Worm (Caenorhabditis elegans) whole organism, mixed stage, embryonic: Measurements from ENCODE around the gene T16G12.10.

Source experiments
- M03D4.4 ChIP-seq: sonication (generic microtip); optimal IDR thresholded peaks from 2 replicates; lab custom pipeline; 2017; ENCODE audit warnings: mild to moderate bottlenecking, missing genetic modification characterization, missing compliant biosample characterization
- bed-3 ChIP-seq: fragments of 200-800 bp; sonication (Bioruptor generic); optimal IDR thresholded peaks from 3 replicates; lab custom pipeline; 2018; ENCODE audit warnings: mild to moderate bottlenecking, missing genetic modification characterization, moderate library complexity, missing compliant biosample characterization
- blmp-1 ChIP-seq: fragments of 150-350 bp; optimal IDR thresholded peaks from 2 replicates; lab custom pipeline; 2014; ENCODE audit warnings: missing biosample characterization, missing genetic modification characterization
- ceh-39 ChIP-seq: fragments of 150-350 bp; optimal IDR thresholded peaks from 2 replicates; lab custom pipeline; 2014; ENCODE audit warnings: missing biosample characterization, missing genetic modification characterization
- ceh-43 ChIP-seq: fragments of 200-800 bp; sonication (Bioruptor generic); optimal IDR thresholded peaks from 2 replicates; lab custom pipeline; 2018; ENCODE audit warnings: mild to moderate bottlenecking, missing genetic modification characterization, moderate library complexity, missing compliant biosample characterization
- ceh-83 ChIP-seq: fragments of 200-800 bp; sonication (Bioruptor generic); optimal IDR thresholded peaks from 2 replicates; lab custom pipeline; 2018; ENCODE audit warnings: mild to moderate bottlenecking, missing genetic modification characterization, missing compliant biosample characterization
- ces-1 ChIP-seq: fragments of 150-350 bp; optimal IDR thresholded peaks from 2 replicates; lab custom pipeline; 2014; ENCODE audit warnings: missing biosample characterization, missing genetic modification reagents, missing genetic modification characterization
- cnd-1 ChIP-seq: fragments of 200-800 bp; sonication (Bioruptor generic); optimal IDR thresholded peaks from 2 replicates; lab custom pipeline; 2018; ENCODE audit warnings: mild to moderate bottlenecking, missing genetic modification characterization, missing compliant biosample characterization
- drap-1 ChIP-seq: fragments of 200-800 bp; sonication (Bioruptor generic); optimal IDR thresholded peaks from 3 replicates; lab custom pipeline; 2018; ENCODE audit warnings: mild to moderate bottlenecking, missing genetic modification characterization, missing compliant biosample characterization
- elt-1 ChIP-seq: sonication (generic microtip); optimal IDR thresholded peaks from 2 replicates; lab custom pipeline; 2017; ENCODE audit warnings: missing genetic modification characterization, mild to moderate bottlenecking, missing compliant biosample characterization, antibody characterized with exemption, moderate library complexity, borderline replicate concordance; ENCODE audit not compliant: insufficient read depth
- elt-3 ChIP-seq: fragments of 150-350 bp; optimal IDR thresholded peaks from 2 replicates; lab custom pipeline; 2014; ENCODE audit warnings: missing biosample characterization, missing genetic modification characterization
- flh-1 ChIP-seq: fragments of 200-800 bp; sonication (Bioruptor generic); optimal IDR thresholded peaks from 2 replicates; lab custom pipeline; 2018; ENCODE audit warnings: mild to moderate bottlenecking, missing genetic modification characterization, moderate library complexity, missing compliant biosample characterization
- ham-2 ChIP-seq: fragments of 200-800 bp; sonication (Bioruptor generic); optimal IDR thresholded peaks from 2 replicates; lab custom pipeline; 2018; ENCODE audit warnings: mild to moderate bottlenecking, missing genetic modification characterization, missing compliant biosample characterization
- hlh-1 ChIP-seq: fragments of 150-350 bp; optimal IDR thresholded peaks from 2 replicates; lab custom pipeline; 2014; ENCODE audit warnings: missing biosample characterization, missing genetic modification reagents, missing genetic modification characterization
- lin-13 ChIP-seq: fragments of 150-350 bp; optimal IDR thresholded peaks from 2 replicates; lab custom pipeline; 2014; ENCODE audit warnings: missing biosample characterization, missing genetic modification characterization
- lin-32 ChIP-seq: fragments of 200-800 bp; sonication (Bioruptor generic); optimal IDR thresholded peaks from 2 replicates; lab custom pipeline; 2018; ENCODE audit warnings: mild to moderate bottlenecking, missing genetic modification characterization, missing compliant biosample characterization
- lsy-2 ChIP-seq: fragments of 150-350 bp; optimal IDR thresholded peaks from 2 replicates; lab custom pipeline; 2014; ENCODE audit warnings: missing biosample characterization, missing genetic modification characterization
- mab-5 ChIP-seq: fragments of 150-350 bp; optimal IDR thresholded peaks from 2 replicates; lab custom pipeline; 2014; ENCODE audit warnings: missing biosample characterization, missing genetic modification characterization
- mep-1 ChIP-seq: fragments of 150-350 bp; optimal IDR thresholded peaks from 2 replicates; lab custom pipeline; 2017; ENCODE audit warnings: missing biosample characterization, missing genetic modification reagents, missing genetic modification characterization, inconsistent platforms
- mls-2 ChIP-seq: sonication (generic microtip); optimal IDR thresholded peaks from 2 replicates; lab custom pipeline; 2016; ENCODE audit warnings: mild to moderate bottlenecking, missing genetic modification characterization, moderate library complexity, missing compliant biosample characterization
- nhr-12 ChIP-seq: fragments of 150-350 bp; optimal IDR thresholded peaks from 2 replicates; lab custom pipeline; 2014; ENCODE audit warnings: missing biosample characterization, missing genetic modification characterization
- nhr-2 ChIP-seq: fragments of 150-350 bp; optimal IDR thresholded peaks from 2 replicates; lab custom pipeline; 2014; ENCODE audit warnings: missing biosample characterization, missing genetic modification characterization
- nhr-237 ChIP-seq: fragments of 150-350 bp; optimal IDR thresholded peaks from 2 replicates; lab custom pipeline; 2014; ENCODE audit warnings: missing biosample characterization, missing genetic modification characterization
- nhr-28 ChIP-seq: fragments of 150-350 bp; optimal IDR thresholded peaks from 2 replicates; lab custom pipeline; 2014; ENCODE audit warnings: missing biosample characterization, missing genetic modification characterization
- nhr-76 ChIP-seq: sonication (generic microtip); optimal IDR thresholded peaks from 2 replicates; lab custom pipeline; 2017; ENCODE audit warnings: missing biosample characterization, missing genetic modification characterization
- pha-4 ChIP-seq: fragments of 150-350 bp; optimal IDR thresholded peaks from 2 replicates; lab custom pipeline; 2018; ENCODE audit warnings: missing biosample characterization, missing genetic modification reagents, missing genetic modification characterization
- sem-2 ChIP-seq: fragments of 200-800 bp; sonication (Bioruptor generic); optimal IDR thresholded peaks from 2 replicates; lab custom pipeline; 2018; ENCODE audit warnings: mild to moderate bottlenecking, missing genetic modification characterization, missing compliant biosample characterization
- snpc-4 ChIP-seq: fragments of 150-350 bp; optimal IDR thresholded peaks from 2 replicates; lab custom pipeline; 2014; ENCODE audit warnings: missing biosample characterization, missing genetic modification characterization
- sptf-1 ChIP-seq: sonication (generic microtip); optimal IDR thresholded peaks from 2 replicates; lab custom pipeline; 2017; ENCODE audit warnings: mild to moderate bottlenecking, missing genetic modification characterization, moderate library complexity, missing compliant biosample characterization
- tbx-8 ChIP-seq: fragments of 200-800 bp; sonication (Bioruptor generic); optimal IDR thresholded peaks from 2 replicates; lab custom pipeline; 2018; ENCODE audit warnings: mild to moderate bottlenecking, missing genetic modification characterization, moderate library complexity, missing compliant biosample characterization
- unc-120 ChIP-seq: sonication (generic microtip); optimal IDR thresholded peaks from 2 replicates; lab custom pipeline; 2017; ENCODE audit warnings: missing genetic modification characterization, missing compliant biosample characterization; ENCODE audit not compliant: poor library complexity, severe bottlenecking
- unc-39 ChIP-seq: fragments of 150-350 bp; optimal IDR thresholded peaks from 2 replicates; lab custom pipeline; 2014; ENCODE audit warnings: missing biosample characterization, missing genetic modification characterization
- unc-62 ChIP-seq: fragments of 150-350 bp; optimal IDR thresholded peaks from 2 replicates; lab custom pipeline; 2014; ENCODE audit warnings: missing biosample characterization, missing genetic modification reagents, missing genetic modification characterization
- zip-8 ChIP-seq: fragments of 150-350 bp; optimal IDR thresholded peaks from 2 replicates; lab custom pipeline; 2014; ENCODE audit warnings: missing biosample characterization, missing genetic modification characterization
- ztf-11 ChIP-seq: fragments of 150-350 bp; optimal IDR thresholded peaks from 2 replicates; lab custom pipeline; 2014; ENCODE audit warnings: missing biosample characterization, missing genetic modification characterization

Gene T16G12.10

DNA sequence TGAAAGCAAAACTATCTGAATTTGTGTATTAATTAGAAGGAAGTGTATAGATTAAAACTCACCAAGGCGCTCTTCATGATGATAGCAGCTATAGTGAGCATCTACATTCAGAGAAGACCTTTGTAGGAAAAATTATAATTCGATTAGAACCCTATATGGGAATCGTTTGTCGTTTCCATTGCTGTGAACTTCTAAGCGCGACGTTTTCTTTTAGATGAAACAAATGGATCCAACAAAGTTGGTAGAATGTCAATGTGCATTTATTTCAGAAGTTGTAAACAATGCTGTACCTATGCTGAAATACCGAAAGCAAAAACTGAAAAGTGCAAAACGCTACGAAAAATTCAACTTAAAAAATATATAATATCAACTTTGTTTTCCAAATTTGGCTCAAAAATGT is at the start of gene T16G12.10:
T16G12.10 (minus strand) TSS at position 101 of the 400 bp plus-strand sequence.
- no peak for TF ChIP-seq M03D4.4
- TF ChIP-seq flh-1 (GFP tag; lab: Kevin White, UChicago): no peak
- no peak for TF ChIP-seq ces-1 (GFP tag; lab: Kevin White, UChicago)
- TF ChIP-seq ceh-39 (tag; lab: Kevin White, UChicago): no peak
- TF ChIP-seq ceh-43 (GFP tag; lab: Kevin White, UChicago): no peak
- no peak for TF ChIP-seq ceh-83 (GFP tag; lab: Kevin White, UChicago)
- TF ChIP-seq mab-5 (tag; lab: Kevin White, UChicago): no peak
- TF ChIP-seq elt-3: no peak
- no peak for TF ChIP-seq snpc-4 (tag; lab: Kevin White, UChicago)
- TF ChIP-seq nhr-2: no peak

DNA sequence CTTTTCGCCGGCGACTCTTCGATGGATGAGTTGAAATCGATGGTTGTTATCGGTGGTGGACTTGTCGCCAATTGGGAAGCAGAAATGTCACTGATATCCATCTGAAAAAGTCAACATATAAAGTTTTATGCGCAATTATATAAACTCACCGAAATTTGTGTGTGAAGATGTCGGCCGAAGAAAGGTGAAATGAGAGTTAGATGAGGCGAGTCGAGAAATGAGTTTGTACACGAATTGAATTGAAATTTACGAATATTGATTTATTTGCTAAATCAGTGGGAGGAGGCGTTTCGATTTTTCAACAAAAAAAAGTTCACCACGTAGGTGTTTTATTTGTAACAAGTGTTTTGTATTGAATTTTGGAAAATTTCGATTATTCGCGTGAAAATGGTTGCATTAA is 45.4 kb upstream of the T16G12.10 start, which contains the start of gene kel-10:
kel-10 (minus strand) TSS at position 101 of the 400 bp plus-strand sequence.
- no peak for TF ChIP-seq M03D4.4

ce11 chrIII:10097981-10098380 is 42.0 kb upstream of the T16G12.10 start, which contains the start of gene spop-1:
Gene spop-1, minus strand, starts transcription at chrIII:10098081.
- TF ChIP-seq sem-2 (GFP tag; lab: Kevin White, UChicago) (no peak), elt-3 (no peak), tbx-8 (no peak), ceh-43 (GFP tag; lab: Kevin White, UChicago) (no peak), elt-1 (tag; lab: Kevin White, UChicago) (no peak), ces-1 (GFP tag; lab: Kevin White, UChicago) (no peak), blmp-1 (tag; lab: Kevin White, UChicago) (no peak), nhr-76 (tag; lab: Kevin White, UChicago) (no peak), unc-120 (tag; lab: Kevin White, UChicago) (no peak), bed-3 (GFP tag; lab: Kevin White, UChicago) (no peak), ceh-83 (GFP tag; lab: Kevin White, UChicago) (no peak), nhr-12 (tag; lab: Kevin White, UChicago) (no peak), hlh-1 (no peak), ceh-39 (tag; lab: Kevin White, UChicago) (no peak), unc-39 (tag; lab: Kevin White, UChicago) (no peak), lin-32 (GFP tag; lab: Kevin White, UChicago) (no peak), nhr-28 (tag; lab: Kevin White, UChicago) (no peak), sptf-1 (tag; lab: Kevin White, UChicago) (no peak), unc-62 (no peak), snpc-4 (tag; lab: Kevin White, UChicago) (no peak)

- TF ChIP-seq snpc-4 (tag; lab: Kevin White, UChicago): no peak
- TF ChIP-seq hlh-1: peak; percentile 91
- no peak for TF ChIP-seq lin-32 (GFP tag; lab: Kevin White, UChicago)
- TF ChIP-seq elt-1 (tag; lab: Kevin White, UChicago): no peak
- TF ChIP-seq zip-8: no peak
- TF ChIP-seq ham-2 (GFP tag; lab: Kevin White, UChicago): peak; percentile 52
- peak; percentile 98 for TF ChIP-seq ceh-39 (tag; lab: Kevin White, UChicago)
- TF ChIP-seq lsy-2: peak; percentile 89
- no peak for TF ChIP-seq nhr-76 (tag; lab: Kevin White, UChicago)
- TF ChIP-seq nhr-2: peak; percentile 49
- TF ChIP-seq mep-1 (tag; lab: Kevin White, UChicago): peak; percentile 32
- peak; percentile 36 for TF ChIP-seq cnd-1
- TF ChIP-seq flh-1 (GFP tag; lab: Kevin White, UChicago): no peak
- TF ChIP-seq drap-1 (GFP tag; lab: Kevin White, UChicago): peak; percentile 72
- TF ChIP-seq sem-2 (GFP tag; lab: Kevin White, UChicago): no peak
- TF ChIP-seq blmp-1 (tag; lab: Kevin White, UChicago): no peak
- peak; percentile 82 for TF ChIP-seq nhr-237
- peak; percentile 39 for TF ChIP-seq sptf-1 (tag; lab: Kevin White, UChicago)
- no peak for TF ChIP-seq nhr-12 (tag; lab: Kevin White, UChicago)
- peak; percentile 70 for TF ChIP-seq ztf-11
- TF ChIP-seq ceh-43 (GFP tag; lab: Kevin White, UChicago): no peak
- no peak for TF ChIP-seq lin-13
- TF ChIP-seq unc-62: peak; percentile 88
- no peak for TF ChIP-seq ceh-83 (GFP tag; lab: Kevin White, UChicago)
- TF ChIP-seq mab-5 (tag; lab: Kevin White, UChicago): peak; percentile 78
- TF ChIP-seq mls-2: peak; percentile 70
- peak; percentile 92 for TF ChIP-seq ces-1 (GFP tag; lab: Kevin White, UChicago)
- TF ChIP-seq unc-120 (tag; lab: Kevin White, UChicago): peak; percentile 72
- TF ChIP-seq M03D4.4: no peak
- no peak for TF ChIP-seq unc-39 (tag; lab: Kevin White, UChicago)
- TF ChIP-seq bed-3 (GFP tag; lab: Kevin White, UChicago): no peak
- TF ChIP-seq pha-4 (tag; lab: Kevin White, UChicago): peak; percentile 80
- no peak for TF ChIP-seq tbx-8
- peak; percentile 41 for TF ChIP-seq elt-3
- no peak for TF ChIP-seq nhr-28 (tag; lab: Kevin White, UChicago)
- TF ChIP-seq, all 35 proteins: peak for 18
These were observed 40.6 kb upstream of the T16G12.10 start for ce11 chrIII:10096525-10096972.
